Worm (Caenorhabditis elegans): ENCODE measurements around the gene oac-14.

The oac-14 gene

DNA sequence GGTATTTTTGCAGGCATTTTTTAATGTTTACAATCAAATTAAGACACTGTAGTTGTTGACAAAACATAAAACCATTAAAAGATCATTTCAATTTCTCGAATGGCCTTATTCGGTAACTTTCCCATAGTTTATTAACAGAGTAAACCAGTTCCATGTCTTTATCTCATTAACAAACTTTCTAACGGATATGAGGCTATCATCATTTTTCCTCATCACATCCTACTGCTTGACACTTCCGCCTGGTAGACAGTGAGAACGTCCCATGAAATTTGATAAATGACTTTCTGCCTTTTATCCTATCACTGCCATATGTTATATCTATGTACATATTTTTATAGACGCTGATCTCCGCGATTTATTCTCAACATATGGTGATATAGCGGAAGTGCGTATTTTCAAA lies 28.8 kb upstream of the oac-14 start:
- TF ChIP-seq ztf-29 (GFP tag; IDR thresholded peaks at IDR 0.05) (no peak), ztf-23 (GFP tag; IDR thresholded peaks at IDR 0.05) (no peak), tab-1 (GFP tag; IDR thresholded peaks at IDR 0.05) (no peak), klf-2 (GFP tag; conservative IDR thresholded peaks at IDR 0.05) (no peak), cog-1 (tag; optimal IDR thresholded peaks at IDR 0.05) (no peak), T22C8.4 (GFP tag; IDR thresholded peaks at IDR 0.05) (no peak), flt-1 (GFP tag; IDR thresholded peaks at IDR 0.05) (no peak), ref-1 (GFP tag; conservative IDR thresholded peaks at IDR 0.05) (no peak), med-1 (GFP tag; optimal IDR thresholded peaks at IDR 0.05; ENCODE audit: insufficient read depth) (no peak)

ce11 chrX:10168534-10168933 lies 26.7 kb upstream of the oac-14 start:
- TF ChIP-seq ztf-29 (GFP tag; IDR thresholded peaks at IDR 0.05): no peak
- TF ChIP-seq med-1 (GFP tag; optimal IDR thresholded peaks at IDR 0.05; ENCODE audit: insufficient read depth): no peak
- no peak for TF ChIP-seq ref-1 (GFP tag; conservative IDR thresholded peaks at IDR 0.05)
- TF ChIP-seq tab-1 (GFP tag; IDR thresholded peaks at IDR 0.05): no peak
- no peak for TF ChIP-seq ztf-23 (GFP tag; IDR thresholded peaks at IDR 0.05)
- TF ChIP-seq cog-1 (tag; optimal IDR thresholded peaks at IDR 0.05): no peak
- TF ChIP-seq flt-1 (GFP tag; IDR thresholded peaks at IDR 0.05): no peak
- no peak for TF ChIP-seq T22C8.4 (GFP tag; IDR thresholded peaks at IDR 0.05)
- TF ChIP-seq klf-2 (GFP tag; conservative IDR thresholded peaks at IDR 0.05): no peak

DNA sequence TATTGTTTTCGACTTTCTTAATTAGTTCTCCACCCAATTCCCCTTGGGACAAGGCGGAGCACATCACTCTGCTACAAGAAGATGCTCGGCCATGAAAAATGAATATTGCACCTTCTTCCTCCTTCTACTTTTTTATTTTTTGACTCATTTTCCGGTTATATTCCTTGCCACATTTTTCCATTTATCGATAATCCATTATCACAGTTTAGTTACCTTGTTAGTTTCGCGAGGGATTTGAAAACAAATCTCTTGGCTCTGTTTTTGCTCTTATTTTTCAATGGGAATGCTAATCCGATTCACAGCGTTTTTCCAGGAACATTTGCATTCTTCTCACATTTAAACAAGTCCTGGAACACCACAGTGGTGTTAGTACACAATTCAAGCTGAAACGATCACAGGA lies 25.2 kb upstream of the oac-14 start, which contains the start of gene rnp-9:
rnp-9 (plus strand) TSS at position 301 of the 400 bp plus-strand sequence.
- TF ChIP-seq T22C8.4 (GFP tag; IDR thresholded peaks at IDR 0.05) (no peak), ref-1 (GFP tag; conservative IDR thresholded peaks at IDR 0.05) (no peak), klf-2 (GFP tag; conservative IDR thresholded peaks at IDR 0.05) (no peak), ztf-23 (GFP tag; IDR thresholded peaks at IDR 0.05) (no peak), flt-1 (GFP tag; IDR thresholded peaks at IDR 0.05) (no peak), tab-1 (GFP tag; IDR thresholded peaks at IDR 0.05) (no peak), ztf-29 (GFP tag; IDR thresholded peaks at IDR 0.05) (no peak), cog-1 (tag; optimal IDR thresholded peaks at IDR 0.05) (no peak), med-1 (GFP tag; optimal IDR thresholded peaks at IDR 0.05; ENCODE audit: insufficient read depth) (no peak)

- TF ChIP-seq T22C8.4 (GFP tag; IDR thresholded peaks at IDR 0.05) (no peak), klf-2 (GFP tag; conservative IDR thresholded peaks at IDR 0.05) (no peak), ref-1 (GFP tag; conservative IDR thresholded peaks at IDR 0.05) (no peak), cog-1 (tag; optimal IDR thresholded peaks at IDR 0.05) (no peak), flt-1 (GFP tag; IDR thresholded peaks at IDR 0.05) (no peak), ztf-29 (GFP tag; IDR thresholded peaks at IDR 0.05) (no peak), med-1 (GFP tag; optimal IDR thresholded peaks at IDR 0.05; ENCODE audit: insufficient read depth) (no peak), tab-1 (GFP tag; IDR thresholded peaks at IDR 0.05) (no peak), ztf-23 (GFP tag; IDR thresholded peaks at IDR 0.05) (no peak)
Observed at ce11 chrX:10163212-10163611, 21.4 kb upstream of the oac-14 start.

DNA sequence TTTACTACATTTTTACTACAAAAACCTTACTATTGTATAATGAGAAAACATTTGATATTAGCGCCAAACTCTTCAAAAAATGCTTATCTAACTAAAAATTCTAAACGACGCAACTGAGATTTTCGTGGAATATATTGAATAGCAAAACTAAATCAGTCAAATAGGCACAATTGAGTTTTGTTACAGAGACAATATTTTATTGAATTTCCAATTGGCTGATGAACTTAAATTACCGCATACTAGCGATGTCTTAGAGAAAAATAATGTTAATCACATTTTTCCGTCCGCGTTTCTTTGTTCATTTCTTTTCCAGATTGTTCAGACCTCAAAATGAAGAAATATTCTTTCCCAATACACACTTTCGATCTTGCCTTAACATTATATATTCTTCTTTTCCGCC lies 20.7 kb upstream of the oac-14 start:
- no peak for TF ChIP-seq ztf-29 (GFP tag; IDR thresholded peaks at IDR 0.05)
- TF ChIP-seq klf-2 (GFP tag; conservative IDR thresholded peaks at IDR 0.05): no peak
- no peak for TF ChIP-seq tab-1 (GFP tag; IDR thresholded peaks at IDR 0.05)
- no peak for TF ChIP-seq ztf-23 (GFP tag; IDR thresholded peaks at IDR 0.05)
- TF ChIP-seq ref-1 (GFP tag; conservative IDR thresholded peaks at IDR 0.05): no peak
- no peak for TF ChIP-seq flt-1 (GFP tag; IDR thresholded peaks at IDR 0.05)
- no peak for TF ChIP-seq cog-1 (tag; optimal IDR thresholded peaks at IDR 0.05)
- no peak for TF ChIP-seq T22C8.4 (GFP tag; IDR thresholded peaks at IDR 0.05)
- no peak for TF ChIP-seq med-1 (GFP tag; optimal IDR thresholded peaks at IDR 0.05; ENCODE audit: insufficient read depth)

DNA sequence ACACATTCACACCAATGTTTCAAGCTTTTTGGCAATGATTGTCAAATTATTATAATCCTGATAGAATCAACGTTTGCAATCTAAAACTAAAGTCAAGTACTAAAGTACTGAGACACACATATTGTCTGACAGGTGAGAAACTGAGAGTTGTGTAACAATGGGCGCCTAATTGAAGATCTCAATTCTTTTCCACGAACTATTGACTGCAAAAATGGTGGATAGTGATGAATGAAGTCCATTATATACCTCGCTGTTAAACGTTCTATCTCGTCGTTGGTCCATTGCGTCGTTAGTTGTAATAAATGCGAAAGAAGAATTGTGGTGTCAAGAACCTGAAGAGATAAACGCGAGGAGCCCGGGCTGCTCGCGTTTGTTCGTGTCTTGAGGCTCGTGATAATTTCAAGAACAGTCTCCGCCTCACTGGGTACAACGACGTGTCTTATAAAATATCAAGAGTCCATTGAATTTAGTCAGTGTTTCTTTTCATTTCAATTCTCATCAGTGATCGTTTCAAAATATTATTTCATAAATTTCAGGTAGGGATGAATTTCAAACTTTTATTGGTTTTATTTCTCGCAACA lies 18.4 kb upstream of the oac-14 start, which contains the start of gene F09B9.4:
F09B9.4 (plus strand) TSS at position 531 of the 581 bp plus-strand sequence.
- TF ChIP-seq ztf-23 (GFP tag; IDR thresholded peaks at IDR 0.05): no peak
- TF ChIP-seq tab-1 (GFP tag; IDR thresholded peaks at IDR 0.05): no peak
- no peak for TF ChIP-seq med-1 (GFP tag; optimal IDR thresholded peaks at IDR 0.05; ENCODE audit: insufficient read depth)
- no peak for TF ChIP-seq ztf-29 (GFP tag; IDR thresholded peaks at IDR 0.05)
- TF ChIP-seq klf-2 (GFP tag; conservative IDR thresholded peaks at IDR 0.05): no peak
- no peak for TF ChIP-seq ref-1 (GFP tag; conservative IDR thresholded peaks at IDR 0.05)
- TF ChIP-seq cog-1 (tag; optimal IDR thresholded peaks at IDR 0.05): no peak
- no peak for TF ChIP-seq T22C8.4 (GFP tag; IDR thresholded peaks at IDR 0.05)
- no peak for TF ChIP-seq flt-1 (GFP tag; IDR thresholded peaks at IDR 0.05)

DNA sequence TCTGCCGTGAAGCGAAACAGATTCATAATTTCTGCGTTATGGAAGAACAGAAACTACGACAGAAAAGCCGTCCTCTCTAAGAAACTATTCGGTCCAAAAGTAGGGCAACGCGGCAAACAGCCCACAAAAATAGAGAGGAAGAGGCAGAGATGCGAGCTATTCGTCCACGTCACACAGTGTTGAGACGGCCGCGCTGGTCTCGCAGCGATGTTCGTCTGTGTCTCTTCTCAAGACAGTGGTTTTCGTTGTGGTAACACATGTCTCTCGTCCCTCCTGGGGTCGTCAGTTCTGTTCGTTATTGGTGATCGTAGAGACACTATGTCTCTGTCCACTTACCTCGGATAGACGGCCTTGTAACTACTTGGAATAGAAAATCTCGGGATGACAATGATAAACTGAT lies 16.9 kb upstream of the oac-14 start, which contains the start of gene erd-2.1:
erd-2.1 (minus strand) TSS at position 114 of the 400 bp plus-strand sequence.
- no peak for TF ChIP-seq cog-1 (tag; optimal IDR thresholded peaks at IDR 0.05)
- no peak for TF ChIP-seq flt-1 (GFP tag; IDR thresholded peaks at IDR 0.05)
- TF ChIP-seq ztf-29 (GFP tag; IDR thresholded peaks at IDR 0.05): peak; percentile 18; the same call in 1 of the 2 replicates
- TF ChIP-seq klf-2 (GFP tag; conservative IDR thresholded peaks at IDR 0.05): no peak
- TF ChIP-seq T22C8.4 (GFP tag; IDR thresholded peaks at IDR 0.05): no peak

DNA sequence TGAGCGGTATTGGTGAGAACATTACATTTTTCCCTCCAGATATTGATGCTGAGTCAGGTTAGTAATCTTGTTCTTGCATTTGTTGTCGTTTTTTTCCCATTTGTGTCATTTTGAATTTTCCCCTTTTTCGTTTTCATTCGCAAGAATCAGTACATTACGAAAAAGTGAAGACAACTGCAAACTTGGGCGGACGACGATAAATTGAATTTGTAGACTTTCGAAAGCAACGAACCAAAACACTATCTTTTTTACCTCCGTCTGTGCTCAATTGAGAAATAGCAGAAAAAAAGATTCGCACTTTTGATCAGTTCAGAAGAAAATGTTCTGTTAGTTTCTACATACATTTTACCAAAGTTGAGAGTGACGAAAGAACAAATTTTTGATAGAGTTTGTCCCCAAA lies 13.3 kb upstream of the oac-14 start:
- TF ChIP-seq T22C8.4 (GFP tag; IDR thresholded peaks at IDR 0.05) (no peak), klf-2 (GFP tag; conservative IDR thresholded peaks at IDR 0.05) (no peak), cog-1 (tag; optimal IDR thresholded peaks at IDR 0.05) (no peak), ref-1 (GFP tag; conservative IDR thresholded peaks at IDR 0.05) (no peak), tab-1 (GFP tag; IDR thresholded peaks at IDR 0.05) (no peak), ztf-23 (GFP tag; IDR thresholded peaks at IDR 0.05) (no peak), ztf-29 (GFP tag; IDR thresholded peaks at IDR 0.05) (no peak), flt-1 (GFP tag; IDR thresholded peaks at IDR 0.05) (no peak), med-1 (GFP tag; optimal IDR thresholded peaks at IDR 0.05; ENCODE audit: insufficient read depth) (no peak)

ce11 chrX:10154317-10154942 lies 12.6 kb upstream of the oac-14 start, which contains the start of gene F09B9.5:
F09B9.5 (plus strand) TSS chrX:10154817.
- TF ChIP-seq tab-1 (GFP tag; IDR thresholded peaks at IDR 0.05) (no peak), flt-1 (GFP tag; IDR thresholded peaks at IDR 0.05) (no peak)

Data from whole organism, midembryonic.